Fruit fly (Drosophila melanogaster) whole organism, wandering third instar larva: ENCODE data around the gene Lgr4.

Experiments used
- Abd-B ChIP-seq: fragments of >200 bp; optimal IDR thresholded peaks from 2 replicates; lab custom pipeline; 2017; ENCODE audit warnings: missing biosample characterization, missing genetic modification characterization
- CG32264 ChIP-seq: fragments of 200-800 bp; sonication (Bioruptor generic); optimal IDR thresholded peaks from 2 replicates; lab custom pipeline; 2016; ENCODE audit warnings: missing biosample characterization, missing genetic modification characterization
- CG9705 ChIP-seq: fragments of 200-800 bp; sonication (Bioruptor generic); optimal IDR thresholded peaks from 2 replicates; lab custom pipeline; 2018; ENCODE audit warnings: missing biosample characterization, mild to moderate bottlenecking, missing genetic modification characterization
- CrebA ChIP-seq: fragments of 200-800 bp; sonication (Bioruptor generic); optimal IDR thresholded peaks from 2 replicates; lab custom pipeline; 2016; ENCODE audit warnings: missing biosample characterization, mild to moderate bottlenecking, missing genetic modification characterization, borderline replicate concordance
- Dfd ChIP-seq: fragments of >200 bp; optimal IDR thresholded peaks from 2 replicates; lab custom pipeline; 2017; ENCODE audit warnings: missing biosample characterization, missing genetic modification characterization
- Dif ChIP-seq: fragments of 200-275, 200-300 bp; sonication (Bioruptor generic); optimal IDR thresholded peaks from 2 replicates; lab custom pipeline; 2018; ENCODE audit warnings: missing biosample characterization, missing genetic modification characterization; ENCODE audit not compliant: partially characterized antibody
- GATAd ChIP-seq: sonication (Bioruptor generic); optimal IDR thresholded peaks from 2 replicates; lab custom pipeline; 2016; ENCODE audit warnings: missing biosample characterization, missing genetic modification characterization
- HLH106 ChIP-seq: fragments of 200-800 bp; optimal IDR thresholded peaks from 3 replicates; lab custom pipeline; 2019; ENCODE audit warnings: missing biosample characterization, mild to moderate bottlenecking, missing genetic modification characterization, moderate library complexity
- Hnf4 ChIP-seq: fragments of 200-800 bp; sonication (Bioruptor generic); optimal IDR thresholded peaks from 2 replicates; lab custom pipeline; 2016; ENCODE audit warnings: missing biosample characterization, mild to moderate bottlenecking, missing genetic modification characterization
- Hr78 ChIP-seq: fragments of >200 bp; optimal IDR thresholded peaks from 2 replicates; lab custom pipeline; 2017; ENCODE audit warnings: missing biosample characterization, missing genetic modification characterization
- Hr83 ChIP-seq: fragments of 200-300 bp; sonication (Bioruptor generic); optimal IDR thresholded peaks from 2 replicates; lab custom pipeline; 2016; ENCODE audit warnings: missing biosample characterization, mild to moderate bottlenecking, missing genetic modification characterization, moderate library complexity; ENCODE audit not compliant: poor library complexity, severe bottlenecking
- Jra ChIP-seq: sonication (Bioruptor generic); optimal IDR thresholded peaks from 2 replicates; lab custom pipeline; 2016; ENCODE audit warnings: missing biosample characterization, missing genetic modification characterization
- Mio ChIP-seq: sonication (Bioruptor generic); optimal IDR thresholded peaks from 2 replicates; lab custom pipeline; 2016; ENCODE audit warnings: missing biosample characterization, missing genetic modification characterization
- Myc ChIP-seq: fragments of >200 bp; optimal IDR thresholded peaks from 2 replicates; lab custom pipeline; 2017
- N ChIP-seq: fragments of >200 bp; optimal IDR thresholded peaks from 2 replicates; lab custom pipeline; 2018; ENCODE audit warnings: missing biosample characterization, missing external identifiers, missing genetic modification characterization
- OdsH ChIP-seq: fragments of 200-800 bp; sonication (Bioruptor generic); optimal IDR thresholded peaks from 2 replicates; lab custom pipeline; 2016; ENCODE audit warnings: missing biosample characterization, mild to moderate bottlenecking, missing genetic modification characterization
- Rel ChIP-seq, 2 experiments: fragments of 200-800 bp; sonication (Bioruptor generic) in 1 of 2; optimal IDR thresholded peaks; 2 replicates in 1 of 2; 3 replicates in 1 of 2; lab custom pipeline; 2016 to 2019; ENCODE audit warnings: mild to moderate bottlenecking in 2 of 2, missing biosample characterization in 2 of 2, missing genetic modification characterization in 2 of 2, moderate library complexity in 1 of 2
- Sp1 ChIP-seq: fragments of 200-800 bp; sonication (Bioruptor generic); optimal IDR thresholded peaks from 3 replicates; lab custom pipeline; 2019; ENCODE audit warnings: missing biosample characterization, mild to moderate bottlenecking, missing genetic modification characterization, moderate library complexity
- Vsx2 ChIP-seq: fragments of 200-300, 225-300 bp; sonication (Bioruptor generic); optimal IDR thresholded peaks from 2 replicates; lab custom pipeline; 2018; ENCODE audit warnings: missing biosample characterization, missing genetic modification characterization; ENCODE audit not compliant: partially characterized antibody
- br ChIP-seq: fragments of 200-800 bp; sonication (Bioruptor generic); optimal IDR thresholded peaks from 2 replicates; lab custom pipeline; 2016; ENCODE audit warnings: missing biosample characterization, missing genetic modification characterization
- brk ChIP-seq: fragments of 200-800 bp; sonication (Bioruptor generic); optimal IDR thresholded peaks from 2 replicates; lab custom pipeline; 2016; ENCODE audit warnings: missing biosample characterization, mild to moderate bottlenecking, missing genetic modification characterization
- dl ChIP-seq, 2 experiments: fragments of 175-275, 200-275 bp in 1 of 2; fragments of 200-275 bp in 1 of 2; sonication (Bioruptor generic); optimal IDR thresholded peaks; lab custom pipeline; 2018; ENCODE audit warnings: mild to moderate bottlenecking in 2 of 2, missing biosample characterization in 2 of 2, missing genetic modification characterization in 2 of 2, moderate library complexity in 2 of 2; ENCODE audit not compliant: partially characterized antibody in 2 of 2, insufficient read depth in 1 of 2
- dmrt93B ChIP-seq: fragments of 200-800 bp; sonication (Bioruptor generic); optimal IDR thresholded peaks from 2 replicates; lab custom pipeline; 2018; ENCODE audit warnings: missing biosample characterization, mild to moderate bottlenecking, missing genetic modification characterization
- dsf ChIP-seq: sonication (Bioruptor generic); optimal IDR thresholded peaks from 2 replicates; lab custom pipeline; 2016; ENCODE audit warnings: missing biosample characterization, missing genetic modification characterization, borderline replicate concordance
- ey ChIP-seq: fragments of 200-800 bp; sonication (Bioruptor generic); optimal IDR thresholded peaks from 2 replicates; lab custom pipeline; 2016; ENCODE audit warnings: missing biosample characterization, missing genetic modification characterization
- foxo ChIP-seq, 2 experiments: fragments of 200-800 bp; sonication (Bioruptor generic); optimal IDR thresholded peaks; 2 replicates in 1 of 2; 3 replicates in 1 of 2; lab custom pipeline; 2016 to 2017; ENCODE audit warnings: missing biosample characterization in 2 of 2, missing genetic modification characterization in 2 of 2
- fru ChIP-seq: fragments of 200-800 bp; sonication (Bioruptor generic); optimal IDR thresholded peaks from 3 replicates; lab custom pipeline; 2016; ENCODE audit warnings: missing biosample characterization, mild to moderate bottlenecking, missing genetic modification characterization
- h ChIP-seq: fragments of 200-800 bp; sonication (Bioruptor generic); optimal IDR thresholded peaks from 3 replicates; lab custom pipeline; 2016; ENCODE audit warnings: missing biosample characterization, mild to moderate bottlenecking, missing genetic modification characterization
- jim ChIP-seq: fragments of 175-275, 200-325 bp; sonication (Bioruptor generic); optimal IDR thresholded peaks from 2 replicates; lab custom pipeline; 2016; ENCODE audit warnings: missing biosample characterization, mild to moderate bottlenecking, missing genetic modification characterization
- lola ChIP-seq: fragments of >200 bp; optimal IDR thresholded peaks from 2 replicates; lab custom pipeline; 2017; ENCODE audit warnings: missing biosample characterization, missing genetic modification characterization
- pan ChIP-seq: fragments of >200 bp; optimal IDR thresholded peaks from 2 replicates; lab custom pipeline; 2017
- psq ChIP-seq: fragments of 200-800 bp; sonication (Bioruptor generic); optimal IDR thresholded peaks from 3 replicates; lab custom pipeline; 2017; ENCODE audit warnings: missing biosample characterization, mild to moderate bottlenecking, missing genetic modification characterization, moderate library complexity
- rgr ChIP-seq: fragments of 200-800 bp; sonication (Bioruptor generic); optimal IDR thresholded peaks from 3 replicates; lab custom pipeline; 2016; ENCODE audit warnings: missing biosample characterization, mild to moderate bottlenecking, missing genetic modification characterization
- sage ChIP-seq: fragments of 200-800 bp; sonication (Bioruptor generic); optimal IDR thresholded peaks from 2 replicates; lab custom pipeline; 2016; ENCODE audit warnings: missing biosample characterization, mild to moderate bottlenecking, missing genetic modification characterization
- sv ChIP-seq: fragments of 200-800 bp; sonication (Bioruptor generic); optimal IDR thresholded peaks from 3 replicates; lab custom pipeline; 2016; ENCODE audit warnings: missing biosample characterization, missing genetic modification characterization
- tai ChIP-seq: sonication (Bioruptor generic); optimal IDR thresholded peaks from 2 replicates; lab custom pipeline; 2016; ENCODE audit warnings: missing biosample characterization, missing genetic modification characterization
- usp ChIP-seq: fragments of >200 bp; optimal IDR thresholded peaks from 2 replicates; lab custom pipeline; 2017; ENCODE audit warnings: missing biosample characterization, missing genetic modification characterization
- woc ChIP-seq: sonication (Bioruptor generic); optimal IDR thresholded peaks from 2 replicates; lab custom pipeline; 2016; ENCODE audit warnings: missing biosample characterization, mild to moderate bottlenecking, missing genetic modification characterization

Gene Lgr4

dm6 chrX:13143100-13143499 is 45.9 kb downstream of the Lgr4 start:
- no peak for TF ChIP-seq dsf (GFP tag; lab: Kevin White, UChicago)
- no peak for TF ChIP-seq Myc (lab: Kevin White, UChicago)
- no peak for TF ChIP-seq jim (GFP tag; lab: Kevin White, UChicago)
- TF ChIP-seq HLH106 (tag; lab: Kevin White, UChicago): peak; percentile 52
- TF ChIP-seq rgr (GFP tag; lab: Kevin White, UChicago): peak; percentile 44
- TF ChIP-seq br (GFP tag; lab: Kevin White, UChicago): peak; percentile 6
- TF ChIP-seq ey (GFP tag; lab: Kevin White, UChicago): peak; percentile 24
- peak; percentile 18 for TF ChIP-seq Hnf4 (GFP tag; lab: Kevin White, UChicago)
- peak in 1 of 2 experiments; percentile 50 for TF ChIP-seq foxo (GFP tag; optimal IDR thresholded peaks at IDR 0.05; lab: Kevin White, UChicago)
- TF ChIP-seq h (GFP tag; lab: Kevin White, UChicago): peak; percentile 53
- peak; percentile 27 for TF ChIP-seq OdsH (GFP tag; lab: Kevin White, UChicago)
- TF ChIP-seq Sp1 (GFP tag; lab: Kevin White, UChicago): peak; percentile 58
- peak; percentile 46 for TF ChIP-seq fru (GFP tag; lab: Kevin White, UChicago)
- TF ChIP-seq psq (GFP tag; lab: Kevin White, UChicago): peak; percentile 18
- no peak for TF ChIP-seq usp (GFP tag; lab: Kevin White, UChicago)

- TF ChIP-seq foxo (GFP tag; optimal IDR thresholded peaks at IDR 0.05; lab: Kevin White, UChicago) (no peak), dl (GFP tag; optimal IDR thresholded peaks at IDR 0.05; lab: Kevin White, UChicago; ENCODE audit: insufficient read depth in 1 of 2, partially characterized antibody in 2 of 2) (peak in 1 of 2 experiments; percentile 13)
- TF ChIP-seq, all 38 proteins: peak for 1
Observed at dm6 chrX:13138887-13139286, 50.1 kb downstream of the Lgr4 start, which contains the start of gene CG32645. TSS of gene CG32645 (plus strand) at chrX:13139199.

- TF ChIP-seq pan (no peak), jim (GFP tag; lab: Kevin White, UChicago) (no peak), CG32264 (GFP tag; lab: Kevin White, UChicago) (no peak), sage (GFP tag; lab: Kevin White, UChicago) (peak; percentile 41), GATAd (GFP tag; lab: Kevin White, UChicago) (no peak), dmrt93B (GFP tag; lab: Kevin White, UChicago) (peak; percentile 29), Hr83 (no peak), woc (peak; percentile 27), dsf (GFP tag; lab: Kevin White, UChicago) (no peak), usp (GFP tag; lab: Kevin White, UChicago) (no peak), Myc (lab: Kevin White, UChicago) (no peak), Mio (no peak), Dif (GFP tag; lab: Kevin White, UChicago) (no peak), N (no peak), CG9705 (GFP tag; lab: Kevin White, UChicago) (no peak), Sp1 (GFP tag; lab: Kevin White, UChicago) (peak; percentile 75), Jra (GFP tag; lab: Kevin White, UChicago) (no peak), OdsH (GFP tag; lab: Kevin White, UChicago) (peak; percentile 60), psq (GFP tag; lab: Kevin White, UChicago) (peak; percentile 86), HLH106 (tag; lab: Kevin White, UChicago) (peak; percentile 61), Rel (GFP tag; optimal IDR thresholded peaks at IDR 0.05; lab: Kevin White, UChicago) (peak; percentile 54), Rel (tag; optimal IDR thresholded peaks at IDR 0.05; lab: Kevin White, UChicago) (no peak), h (GFP tag; lab: Kevin White, UChicago) (peak; percentile 88), rgr (GFP tag; lab: Kevin White, UChicago) (peak; percentile 21), lola (GFP tag; lab: Kevin White, UChicago) (no peak), brk (GFP tag; lab: Kevin White, UChicago) (no peak), Dfd (GFP tag; lab: Kevin White, UChicago) (no peak), CrebA (GFP tag; lab: Kevin White, UChicago) (peak; percentile 51), tai (GFP tag; lab: Kevin White, UChicago) (no peak), fru (GFP tag; lab: Kevin White, UChicago) (peak; percentile 90), dl (GFP tag; optimal IDR thresholded peaks at IDR 0.05; lab: Kevin White, UChicago; ENCODE audit: insufficient read depth in 1 of 2, partially characterized antibody in 2 of 2) (peak in 1 of 2 experiments; percentile 8), ey (GFP tag; lab: Kevin White, UChicago) (peak; percentile 6), Hnf4 (GFP tag; lab: Kevin White, UChicago) (peak; percentile 35), Abd-B (GFP tag; lab: Kevin White, UChicago) (no peak), br (GFP tag; lab: Kevin White, UChicago) (peak; percentile 19), Vsx2 (no peak), Hr78 (no peak), sv (GFP tag; lab: Kevin White, UChicago) (no peak), foxo (GFP tag; optimal IDR thresholded peaks at IDR 0.05; lab: Kevin White, UChicago) (peak in 1 of 2 experiments; percentile 89)
Observed at dm6 chrX:13136939-13137697, 51.8 kb downstream of the Lgr4 start.
